Fruit fly (Drosophila melanogaster): ENCODE results near the gene Remo.

- TF ChIP-seq shn (GFP tag; optimal IDR thresholded peaks at IDR 0.05), result peak; percentile 71
- TF ChIP-seq grau (tag; optimal IDR thresholded peaks at IDR 0.05), result peak; percentile 71
- peak; percentile 98 for TF ChIP-seq Med (GFP tag)
- peak; percentile 5 for TF ChIP-seq CG7987 (GFP tag; optimal IDR thresholded peaks at IDR 0.05)
- peak; percentile 77 for TF ChIP-seq NfI (GFP tag; optimal IDR thresholded peaks at IDR 0.05)
Observed at dm6 chrX:13251310-13251709, 36.5 kb upstream of the Remo start.
